Worm (Caenorhabditis elegans) whole organism, midembryonic: ENCODE results near the gene lsm-1.
A peak's percentile ranks its signal among the peaks of the same experiment; 100 is the strongest.

Source experiments
- T22C8.4 ChIP-seq: fragments of 200-800 bp; sonication (Bioruptor generic); IDR thresholded peaks from 2 replicates; pipeline ENCODE4 v1.3.6; 2022; ENCODE audit warnings: missing genetic modification characterization, missing compliant biosample characterization
- cog-1 ChIP-seq: sonication (generic microtip); optimal IDR thresholded peaks from 2 replicates; lab custom pipeline; 2016; ENCODE audit warnings: missing genetic modification characterization, missing compliant biosample characterization
- flt-1 ChIP-seq: fragments of 200-800 bp; sonication (Bioruptor generic); IDR thresholded peaks from 2 replicates; pipeline ENCODE4 v1.3.6; 2022; ENCODE audit warnings: missing genetic modification characterization, missing compliant biosample characterization
- klf-2 ChIP-seq: fragments of 200-800 bp; sonication (Bioruptor generic); conservative IDR thresholded peaks from 2 replicates; pipeline ENCODE4 v1.3.6; 2022; ENCODE audit warnings: missing genetic modification reagents, missing genetic modification characterization, missing compliant biosample characterization
- med-1 ChIP-seq: sonication (generic microtip); optimal IDR thresholded peaks from 2 replicates; lab custom pipeline; 2017; ENCODE audit warnings: missing genetic modification characterization, mild to moderate bottlenecking, missing compliant biosample characterization, antibody characterized with exemption, missing genetic modification reagents; ENCODE audit not compliant: insufficient read depth
- ref-1 ChIP-seq: fragments of 200-800 bp; sonication (Bioruptor generic); conservative IDR thresholded peaks from 2 replicates; pipeline ENCODE4 v1.3.6; 2022; ENCODE audit warnings: missing genetic modification reagents, missing genetic modification characterization, missing compliant biosample characterization
- tab-1 ChIP-seq: fragments of 200-800 bp; sonication (Bioruptor generic); IDR thresholded peaks from 2 replicates; pipeline ENCODE4 v1.3.6; 2022; ENCODE audit warnings: missing genetic modification characterization, missing compliant biosample characterization
- ztf-23 ChIP-seq: fragments of 200-800 bp; sonication (Bioruptor generic); IDR thresholded peaks from 2 replicates; pipeline ENCODE4 v1.3.6; 2022; ENCODE audit warnings: missing genetic modification reagents, missing genetic modification characterization, missing compliant biosample characterization
- ztf-29 ChIP-seq: fragments of 200-800 bp; sonication (Bioruptor generic); IDR thresholded peaks from 2 replicates; pipeline ENCODE4 v1.3.6; 2022; ENCODE audit warnings: missing genetic modification reagents, missing genetic modification characterization, missing compliant biosample characterization

The lsm-1 gene

DNA sequence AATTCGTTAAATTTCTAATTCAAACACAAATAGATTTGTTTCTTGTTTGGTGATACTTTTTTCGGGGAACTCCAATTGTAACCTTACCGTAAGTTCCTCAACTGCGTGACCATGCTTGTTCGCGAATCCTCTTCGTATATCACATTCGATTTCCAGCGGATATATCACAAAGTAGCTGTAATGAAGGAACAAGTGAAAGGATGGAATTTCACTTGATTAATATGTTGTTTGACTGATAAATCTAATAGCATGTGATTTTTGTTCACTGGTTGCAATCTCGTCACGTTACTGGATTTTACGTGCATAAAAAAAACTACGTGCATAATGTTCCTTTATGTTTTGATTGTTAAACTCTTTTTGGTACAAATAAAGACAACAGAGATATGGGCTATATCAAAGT is 34.9 kb downstream of the lsm-1 start:
- no peak for TF ChIP-seq tab-1 (GFP tag; lab: Robert Waterston, UW)
- TF ChIP-seq ref-1 (GFP tag; lab: Robert Waterston, UW) = no peak
- no peak for TF ChIP-seq cog-1 (tag; lab: Kevin White, UChicago)
- no peak for TF ChIP-seq med-1
- TF ChIP-seq T22C8.4 = no peak
- no peak for TF ChIP-seq klf-2 (GFP tag; lab: Robert Waterston, UW)
- TF ChIP-seq flt-1 (GFP tag; lab: Robert Waterston, UW) = no peak
- no peak for TF ChIP-seq ztf-29
- TF ChIP-seq ztf-23 = no peak

DNA sequence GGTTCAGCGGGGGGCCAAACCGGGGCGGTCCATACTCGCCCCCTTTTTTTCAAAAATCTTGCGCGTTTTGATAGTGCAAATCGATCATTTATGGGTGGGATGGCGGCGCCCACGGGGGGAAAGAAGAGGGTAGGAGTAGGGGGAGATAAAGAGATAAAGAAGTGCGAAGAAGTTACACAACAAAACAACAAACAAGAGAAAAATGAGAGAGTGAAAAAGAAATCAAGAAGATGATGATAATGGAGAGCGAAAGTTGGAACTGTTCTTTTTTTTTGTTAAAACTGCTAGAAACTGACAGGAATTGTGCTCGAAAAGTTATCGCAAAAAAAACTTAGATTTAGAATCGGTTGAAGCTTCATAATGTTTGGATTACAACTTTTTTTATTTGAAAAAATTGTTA is 35.6 kb downstream of the lsm-1 start, which contains the start of gene ptr-13:
TSS of gene ptr-13 (minus strand) at position 92 of the 400 bp plus-strand sequence.
- TF ChIP-seq klf-2 (GFP tag; lab: Robert Waterston, UW) = no peak
- no peak for TF ChIP-seq med-1
- TF ChIP-seq tab-1 (GFP tag; lab: Robert Waterston, UW) = no peak
- TF ChIP-seq ztf-29 = no peak
- TF ChIP-seq flt-1 (GFP tag; lab: Robert Waterston, UW) = no peak
- TF ChIP-seq cog-1 (tag; lab: Kevin White, UChicago) = no peak
- no peak for TF ChIP-seq ztf-23
- TF ChIP-seq T22C8.4 = no peak
- TF ChIP-seq ref-1 (GFP tag; lab: Robert Waterston, UW) = no peak

DNA sequence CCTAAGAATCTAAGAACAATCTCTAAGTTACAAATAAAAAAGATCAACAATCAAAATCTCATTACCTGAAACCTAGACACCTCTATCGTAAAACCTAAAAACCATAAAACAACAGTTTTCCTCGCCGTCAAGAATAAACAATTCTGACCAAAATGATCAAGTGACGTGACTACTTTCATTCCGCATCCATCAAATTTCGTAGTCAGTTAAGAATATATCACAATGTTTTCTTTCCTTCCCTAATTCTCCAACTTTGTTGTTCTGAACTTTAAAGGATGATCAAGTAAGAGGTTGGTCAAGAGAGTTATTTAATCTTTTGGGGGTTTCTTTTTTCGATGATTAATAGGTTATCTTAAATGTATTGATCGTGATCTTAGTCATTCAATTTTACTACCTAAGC is 36.5 kb downstream of the lsm-1 start:
- no peak for TF ChIP-seq flt-1 (GFP tag; lab: Robert Waterston, UW)
- TF ChIP-seq tab-1 (GFP tag; lab: Robert Waterston, UW) = no peak

DNA sequence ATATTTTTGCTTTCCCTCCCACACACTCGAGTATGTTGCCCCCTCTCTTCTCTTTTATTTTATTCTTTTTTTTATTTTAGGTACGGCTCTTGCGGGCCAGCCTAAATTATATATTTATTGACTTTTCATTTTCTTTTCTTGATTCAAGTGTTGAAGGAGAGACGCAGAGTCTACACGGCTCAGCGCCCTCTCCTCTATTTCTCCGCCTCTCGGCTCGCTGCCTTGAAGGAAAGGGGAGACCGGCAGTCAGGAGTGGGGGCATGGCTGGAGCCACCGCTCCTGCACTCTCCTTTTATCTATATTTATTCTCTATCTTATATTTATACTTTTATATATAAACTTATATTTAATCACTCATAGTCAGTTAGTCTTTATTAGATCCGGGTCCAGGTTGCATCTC is 39.7 kb downstream of the lsm-1 start:
- TF ChIP-seq tab-1 (GFP tag; lab: Robert Waterston, UW) (no peak), ref-1 (GFP tag; lab: Robert Waterston, UW) (no peak), flt-1 (GFP tag; lab: Robert Waterston, UW) (no peak), ztf-23 (no peak)

DNA sequence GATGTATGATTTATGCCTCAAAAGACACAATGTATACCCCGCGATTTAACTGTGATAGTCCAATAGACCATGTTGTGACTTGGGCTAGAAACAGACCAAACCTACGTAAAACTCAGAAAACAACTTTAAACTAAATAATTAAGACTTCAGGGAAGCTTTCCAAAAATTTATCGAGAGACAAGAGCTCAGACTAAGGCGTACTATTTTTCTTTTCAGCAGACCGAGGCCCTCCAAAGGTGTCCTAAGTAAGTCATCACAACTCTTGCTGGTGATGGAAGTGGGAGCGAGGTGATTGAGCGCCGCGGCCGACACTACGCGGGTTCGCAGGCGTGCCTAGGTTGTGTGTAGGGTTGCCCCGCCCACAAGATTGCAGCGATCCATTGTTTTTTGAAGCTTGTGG is 40.3 kb downstream of the lsm-1 start:
- no peak for TF ChIP-seq flt-1 (GFP tag; lab: Robert Waterston, UW)
- TF ChIP-seq ztf-29 = no peak
- TF ChIP-seq tab-1 (GFP tag; lab: Robert Waterston, UW) = no peak
- no peak for TF ChIP-seq cog-1 (tag; lab: Kevin White, UChicago)
- TF ChIP-seq T22C8.4 = no peak

DNA sequence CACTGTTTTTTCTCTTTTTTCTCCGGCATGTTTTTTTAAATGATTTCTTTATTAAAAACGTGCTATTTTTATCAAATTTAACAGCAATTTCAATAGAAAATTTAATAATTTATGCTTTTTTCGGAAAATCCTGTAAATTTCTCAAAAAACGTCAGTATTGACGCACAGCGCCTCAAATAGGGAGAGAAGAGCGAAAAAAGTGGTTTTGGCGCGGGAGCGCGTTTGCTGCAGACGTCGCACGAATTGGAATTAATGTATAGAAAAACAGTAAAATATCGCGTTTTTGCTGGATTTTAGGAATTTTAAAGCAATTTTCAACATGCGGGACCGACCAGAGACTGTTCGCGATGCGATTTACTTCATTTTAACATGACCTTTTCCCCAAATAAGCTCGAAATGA is 42.1 kb downstream of the lsm-1 start:
- 0 out of 2 replicates have a peak, but pooled peaks have one; percentile 10 for TF ChIP-seq ztf-23

DNA sequence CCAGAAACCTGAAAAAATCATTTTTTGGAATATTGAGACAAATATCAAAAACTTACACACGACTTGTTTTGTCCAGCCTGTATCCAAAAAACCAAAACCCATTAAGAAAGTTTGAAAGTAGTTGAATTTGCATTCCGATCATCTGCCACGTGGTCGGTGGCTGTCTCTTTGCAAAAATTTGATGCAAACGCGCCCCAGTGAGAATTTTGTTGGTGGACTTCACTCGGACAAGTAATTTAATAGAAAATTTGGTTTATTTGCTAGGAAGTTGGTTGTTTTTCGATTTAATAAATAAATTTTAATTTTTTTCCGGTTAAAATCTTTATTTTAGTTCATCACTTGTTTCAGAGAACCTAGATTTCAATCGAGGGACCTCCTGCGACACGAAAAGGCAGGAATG is 48.6 kb downstream of the lsm-1 start:
- TF ChIP-seq tab-1 (GFP tag; lab: Robert Waterston, UW) = no peak
- no peak for TF ChIP-seq T22C8.4
- TF ChIP-seq ztf-29 = no peak
- no peak for TF ChIP-seq klf-2 (GFP tag; lab: Robert Waterston, UW)
- TF ChIP-seq flt-1 (GFP tag; lab: Robert Waterston, UW) = no peak
- no peak for TF ChIP-seq med-1
- TF ChIP-seq ref-1 (GFP tag; lab: Robert Waterston, UW) = no peak
- TF ChIP-seq ztf-23 = no peak
- no peak for TF ChIP-seq cog-1 (tag; lab: Kevin White, UChicago)

DNA sequence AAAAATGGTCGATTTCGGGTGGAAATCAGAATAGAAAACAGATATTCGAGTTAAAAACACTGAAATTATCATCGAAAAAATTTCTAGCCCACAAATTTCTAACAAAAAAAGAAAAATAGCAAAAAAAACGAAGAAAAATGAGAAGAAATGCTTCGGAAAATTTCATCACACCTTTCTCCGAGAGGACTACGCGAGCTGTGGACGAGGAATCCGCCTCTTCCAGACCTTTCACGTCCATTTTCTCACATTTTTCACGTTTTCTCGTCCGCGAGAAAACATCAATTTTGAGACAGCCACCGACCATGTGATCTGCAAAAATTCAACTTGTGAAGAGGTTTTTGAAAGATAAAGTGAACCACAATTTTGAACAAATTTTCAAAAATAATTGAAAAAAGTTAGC is 49.7 kb downstream of the lsm-1 start:
- TF ChIP-seq T22C8.4 (no peak), cog-1 (tag; lab: Kevin White, UChicago) (no peak), med-1 (no peak), flt-1 (GFP tag; lab: Robert Waterston, UW) (no peak), ztf-29 (no peak), ref-1 (GFP tag; lab: Robert Waterston, UW) (no peak), ztf-23 (no peak), klf-2 (GFP tag; lab: Robert Waterston, UW) (no peak), tab-1 (GFP tag; lab: Robert Waterston, UW) (no peak)
